Fruit fly (Drosophila melanogaster): ENCODE results near the gene CG7295.

The CG7295 gene

dm6 chr2L:1907098-1907497 lies 37.5 kb downstream of the CG7295 start (continued):
- TF ChIP-seq CG10631 (GFP tag; optimal IDR thresholded peaks at IDR 0.05): no peak
- 0 out of 2 replicates have a peak, but pooled peaks have one; percentile 7 for TF ChIP-seq CG15336 (GFP tag; IDR thresholded peaks at IDR 0.05)
- TF ChIP-seq eg (GFP tag; IDR thresholded peaks at IDR 0.05): peak; percentile 12; the same call in 1 of the 3 replicates
- TF ChIP-seq Blimp-1 (GFP tag; optimal IDR thresholded peaks at IDR 0.05): no peak
- TF ChIP-seq Hr38 (GFP tag; optimal IDR thresholded peaks at IDR 0.05): no peak
- TF ChIP-seq Sox102F (GFP tag; optimal IDR thresholded peaks at IDR 0.05): no peak
- no peak for TF ChIP-seq Lpt (GFP tag; optimal IDR thresholded peaks at IDR 0.05)

- TF ChIP-seq fkh (GFP tag; optimal IDR thresholded peaks at IDR 0.05) (peak; percentile 19), Eip75B (GFP tag; optimal IDR thresholded peaks at IDR 0.05) (no peak), Sox15 (GFP tag; optimal IDR thresholded peaks at IDR 0.05) (no peak), CG10631 (GFP tag; optimal IDR thresholded peaks at IDR 0.05) (no peak), topi (GFP tag; optimal IDR thresholded peaks at IDR 0.05) (no peak), CG15336 (GFP tag; IDR thresholded peaks at IDR 0.05) (no peak), fd85E (GFP tag; optimal IDR thresholded peaks at IDR 0.05) (no peak), svp (GFP tag) (no peak), dsx (GFP tag; optimal IDR thresholded peaks at IDR 0.05; ENCODE audit: poor library complexity, severe bottlenecking) (peak; percentile 69), Met (GFP tag; optimal IDR thresholded peaks at IDR 0.05) (no peak), Eip93F (GFP tag; optimal IDR thresholded peaks at IDR 0.05) (no peak), CG31627 (GFP tag; optimal IDR thresholded peaks at IDR 0.05) (no peak), CG6276 (GFP tag; optimal IDR thresholded peaks at IDR 0.05) (no peak), cyc (GFP tag; optimal IDR thresholded peaks at IDR 0.05) (no peak)
Measured at dm6 chr2L:1909681-1910080, 40.1 kb downstream of the CG7295 start.

dm6 chr2L:1911316-1911873 lies 41.8 kb downstream of the CG7295 start:
- peak; percentile 45 for TF ChIP-seq Smox (GFP tag; optimal IDR thresholded peaks at IDR 0.05)
- no peak for TF ChIP-seq CG3032 (tag; optimal IDR thresholded peaks at IDR 0.05)
- TF ChIP-seq CG16779 (tag; optimal IDR thresholded peaks at IDR 0.05): peak; percentile 48
- peak; percentile 76 for TF ChIP-seq Hr4 (GFP tag; optimal IDR thresholded peaks at IDR 0.05)
- no peak for TF ChIP-seq CG11902 (GFP tag; optimal IDR thresholded peaks at IDR 0.05)
- peak; percentile 19 for TF ChIP-seq dac (GFP tag; optimal IDR thresholded peaks at IDR 0.05)
- TF ChIP-seq CG1621 (tag; optimal IDR thresholded peaks at IDR 0.05): no peak
- TF ChIP-seq CG15336 (GFP tag; IDR thresholded peaks at IDR 0.05): peak; percentile 79
- TF ChIP-seq esn (GFP tag; optimal IDR thresholded peaks at IDR 0.05): peak; percentile 69
- TF ChIP-seq CG10631 (GFP tag; optimal IDR thresholded peaks at IDR 0.05): peak; percentile 8
- TF ChIP-seq ss (GFP tag; optimal IDR thresholded peaks at IDR 0.05): peak in 1 of 2 experiments; percentile 11
- TF ChIP-seq pdm3 (GFP tag; optimal IDR thresholded peaks at IDR 0.05): peak; percentile 50
- TF ChIP-seq CG9139 (GFP tag; optimal IDR thresholded peaks at IDR 0.05): no peak
- peak in 1 of 2 experiments; percentile 36 for TF ChIP-seq salr (GFP tag; optimal IDR thresholded peaks at IDR 0.05)
- peak; percentile 70 for TF ChIP-seq net (GFP tag; optimal IDR thresholded peaks at IDR 0.05)
- TF ChIP-seq Lpt (GFP tag; optimal IDR thresholded peaks at IDR 0.05): peak; percentile 46
- TF ChIP-seq Eip93F (GFP tag; optimal IDR thresholded peaks at IDR 0.05): peak; percentile 9
- peak; percentile 28 for TF ChIP-seq acj6 (GFP tag; optimal IDR thresholded peaks at IDR 0.05)
- TF ChIP-seq CG31627 (GFP tag; optimal IDR thresholded peaks at IDR 0.05): peak; percentile 33
- TF ChIP-seq fd59A (GFP tag; optimal IDR thresholded peaks at IDR 0.05): no peak
- TF ChIP-seq CG34406 (GFP tag; optimal IDR thresholded peaks at IDR 0.05): peak; percentile 45
- TF ChIP-seq CG8632 (GFP tag; optimal IDR thresholded peaks at IDR 0.05): peak; percentile 36
- TF ChIP-seq CG6854 (GFP tag; optimal IDR thresholded peaks at IDR 0.05): peak; percentile 2
- peak; percentile 52 for TF ChIP-seq lz (GFP tag; optimal IDR thresholded peaks at IDR 0.05)
- TF ChIP-seq dsx (GFP tag; optimal IDR thresholded peaks at IDR 0.05; ENCODE audit: poor library complexity, severe bottlenecking): no peak
- peak; percentile 50 for TF ChIP-seq achi (GFP tag; optimal IDR thresholded peaks at IDR 0.05)
- peak; percentile 54 for TF ChIP-seq topi (GFP tag; optimal IDR thresholded peaks at IDR 0.05)
- TF ChIP-seq OdsH (GFP tag; optimal IDR thresholded peaks at IDR 0.05): peak; percentile 41
- no peak for TF ChIP-seq CG10669 (GFP tag; optimal IDR thresholded peaks at IDR 0.05)
- TF ChIP-seq Met (GFP tag; optimal IDR thresholded peaks at IDR 0.05): peak; percentile 61
- TF ChIP-seq CG8319 (GFP tag; optimal IDR thresholded peaks at IDR 0.05): no peak
- TF ChIP-seq CG8119 (GFP tag; IDR thresholded peaks at IDR 0.05): peak; percentile 84; the same call in 2 of the 3 replicates
- peak; percentile 6 for TF ChIP-seq fd85E (GFP tag; optimal IDR thresholded peaks at IDR 0.05)
- no peak for TF ChIP-seq Sox15 (GFP tag; optimal IDR thresholded peaks at IDR 0.05)
- no peak for TF ChIP-seq Gug (GFP tag; IDR thresholded peaks at IDR 0.05)
- no peak for TF ChIP-seq spab (GFP tag; optimal IDR thresholded peaks at IDR 0.05)
- TF ChIP-seq CG6276 (GFP tag; optimal IDR thresholded peaks at IDR 0.05): peak; percentile 56
- TF ChIP-seq CG3919 (GFP tag; optimal IDR thresholded peaks at IDR 0.05): peak; percentile 22

Measured in whole organism, prepupa.